Fruit fly (Drosophila melanogaster) whole organism, embryonic: ENCODE measurements around the gene Egfrap.

Experiments used
- Antp ChIP-seq: fragments of 200-800 bp; sonication (Bioruptor generic); optimal IDR thresholded peaks from 3 replicates; lab custom pipeline; 2016; ENCODE audit warnings: missing biosample characterization, missing genetic modification characterization
- Asciz ChIP-seq: fragments of 200-800 bp; sonication (Bioruptor generic); optimal IDR thresholded peaks from 2 replicates; lab custom pipeline; 2017; ENCODE audit warnings: missing biosample characterization, mild to moderate bottlenecking, missing genetic modification characterization, missing genetic modification reagents
- Bgb ChIP-seq: fragments of 200-800 bp; sonication (Bioruptor generic); IDR thresholded peaks from 2 replicates; pipeline ENCODE4 v1.3.6; 2022; ENCODE audit warnings: missing biosample characterization, missing genetic modification characterization; ENCODE audit not compliant: partially characterized antibody
- CG10565 ChIP-seq: fragments of 200-800 bp; sonication (Bioruptor generic); optimal IDR thresholded peaks from 3 replicates; lab custom pipeline; 2016; ENCODE audit warnings: missing biosample characterization, mild to moderate bottlenecking, missing genetic modification characterization
- CG11398 ChIP-seq: fragments of 200-800 bp; sonication (Bioruptor generic); optimal IDR thresholded peaks from 2 replicates; lab custom pipeline; 2016; ENCODE audit warnings: missing biosample characterization, missing genetic modification characterization
- CG12155 ChIP-seq: fragments of 200-800 bp; sonication (Bioruptor generic); optimal IDR thresholded peaks from 3 replicates; lab custom pipeline; 2016; ENCODE audit warnings: missing biosample characterization, missing genetic modification characterization
- CG13424 ChIP-seq: fragments of 200-800 bp; sonication (Bioruptor generic); optimal IDR thresholded peaks from 2 replicates; lab custom pipeline; 2019; ENCODE audit warnings: missing biosample characterization, mild to moderate bottlenecking, missing genetic modification characterization, moderate library complexity
- CG17912 ChIP-seq: fragments of 200-800 bp; sonication (Bioruptor generic); optimal IDR thresholded peaks from 2 replicates; lab custom pipeline; 2018; ENCODE audit warnings: missing biosample characterization, mild to moderate bottlenecking, missing genetic modification characterization
- CG2116 ChIP-seq: fragments of 200-800 bp; sonication (Bioruptor generic); optimal IDR thresholded peaks from 3 replicates; lab custom pipeline; 2018; ENCODE audit warnings: missing biosample characterization, mild to moderate bottlenecking, missing genetic modification characterization
- CG32772 ChIP-seq: fragments of 200-800 bp; sonication (Bioruptor generic); IDR thresholded peaks from 2 replicates; pipeline ENCODE4 v1.3.6; 2022; ENCODE audit warnings: missing biosample characterization, missing genetic modification characterization
- CG3281 ChIP-seq: fragments of 200-800 bp; sonication (Bioruptor generic); optimal IDR thresholded peaks from 3 replicates; lab custom pipeline; 2017; ENCODE audit warnings: missing biosample characterization, mild to moderate bottlenecking, missing genetic modification characterization
- CG33213 ChIP-seq: fragments of 200-800 bp; sonication (Bioruptor generic); optimal IDR thresholded peaks from 3 replicates; lab custom pipeline; 2016; ENCODE audit warnings: missing biosample characterization, missing genetic modification characterization
- CG33557 ChIP-seq: fragments of 200-800 bp; sonication (Bioruptor generic); optimal IDR thresholded peaks from 2 replicates; lab custom pipeline; 2019; ENCODE audit warnings: missing biosample characterization, mild to moderate bottlenecking, missing genetic modification characterization, moderate library complexity
- CG4404 ChIP-seq: fragments of 200-800 bp; sonication (Bioruptor generic); IDR thresholded peaks from 2 replicates; pipeline ENCODE4 v1.3.6; 2022; ENCODE audit warnings: missing biosample characterization, missing genetic modification characterization
- CG4730 ChIP-seq: fragments of 200-800 bp; sonication (Bioruptor generic); IDR thresholded peaks from 2 replicates; pipeline ENCODE4 v1.3.6; 2022; ENCODE audit warnings: missing biosample characterization, missing genetic modification characterization
- CG4820 ChIP-seq: fragments of 200-800 bp; sonication (Bioruptor generic); optimal IDR thresholded peaks from 3 replicates; lab custom pipeline; 2016; ENCODE audit warnings: missing biosample characterization, missing genetic modification characterization
- CG7745 ChIP-seq: fragments of 200-800 bp; sonication (Bioruptor generic); optimal IDR thresholded peaks from 2 replicates; lab custom pipeline; 2018; ENCODE audit warnings: missing biosample characterization, mild to moderate bottlenecking, missing genetic modification characterization, moderate library complexity
- CG9797 ChIP-seq: fragments of 200-800 bp; sonication (Bioruptor generic); optimal IDR thresholded peaks from 3 replicates; lab custom pipeline; 2018; ENCODE audit warnings: missing biosample characterization, mild to moderate bottlenecking, missing genetic modification characterization
- D19A ChIP-seq: fragments of 200-800 bp; optimal IDR thresholded peaks from 3 replicates; lab custom pipeline; 2019; ENCODE audit warnings: missing biosample characterization, mild to moderate bottlenecking, missing genetic modification characterization, moderate library complexity
- Dad ChIP-seq: fragments of 200-800 bp; sonication (Bioruptor generic); optimal IDR thresholded peaks from 3 replicates; lab custom pipeline; 2016; ENCODE audit warnings: missing biosample characterization, missing genetic modification characterization
- Deaf1 ChIP-seq: fragments of 200-800 bp; optimal IDR thresholded peaks from 3 replicates; lab custom pipeline; 2019; ENCODE audit warnings: missing biosample characterization, mild to moderate bottlenecking, missing genetic modification characterization, moderate library complexity
- Doc2 ChIP-seq: fragments of 200-800 bp; sonication (Bioruptor generic); IDR thresholded peaks from 2 replicates; pipeline ENCODE4 v1.3.6; 2022; ENCODE audit warnings: missing biosample characterization, missing genetic modification characterization
- HLH3B ChIP-seq: fragments of 200-800 bp; sonication (Bioruptor generic); IDR thresholded peaks from 2 replicates; pipeline ENCODE4 v1.3.6; 2022; ENCODE audit warnings: missing biosample characterization, missing genetic modification characterization
- HLH4C ChIP-seq: fragments of 200-800 bp; sonication (Bioruptor generic); IDR thresholded peaks from 3 replicates; pipeline ENCODE4 v1.3.6; 2022; ENCODE audit warnings: missing biosample characterization, missing genetic modification characterization; ENCODE audit not compliant: partially characterized antibody
- HLHmδ ChIP-seq: fragments of 200-800 bp; sonication (Bioruptor generic); optimal IDR thresholded peaks from 2 replicates; lab custom pipeline; 2018; ENCODE audit warnings: missing biosample characterization, mild to moderate bottlenecking, missing genetic modification characterization, moderate library complexity
- Hand ChIP-seq: fragments of 200-800 bp; sonication (Bioruptor generic); optimal IDR thresholded peaks from 2 replicates; lab custom pipeline; 2017; ENCODE audit warnings: mild to moderate bottlenecking, missing biosample characterization, missing genetic modification reagents, missing genetic modification characterization
- Nf-YB ChIP-seq: fragments of 200-800 bp; sonication (Bioruptor generic); optimal IDR thresholded peaks from 3 replicates; lab custom pipeline; 2019; ENCODE audit warnings: missing biosample characterization, mild to moderate bottlenecking, missing genetic modification characterization, moderate library complexity
- Poxn ChIP-seq: fragments of 200-800 bp; sonication (Bioruptor generic); IDR thresholded peaks from 2 replicates; pipeline ENCODE4 v1.3.6; 2022; ENCODE audit warnings: missing biosample characterization, missing genetic modification characterization
- ap ChIP-seq: fragments of 200-800 bp; sonication (Bioruptor generic); IDR thresholded peaks from 2 replicates; pipeline ENCODE4 v1.3.6; 2022; ENCODE audit warnings: missing biosample characterization, missing genetic modification characterization
- cato ChIP-seq: fragments of 200-800 bp; sonication (Bioruptor generic); optimal IDR thresholded peaks from 2 replicates; lab custom pipeline; 2016; ENCODE audit warnings: missing biosample characterization, missing genetic modification characterization, borderline replicate concordance
- corto ChIP-seq: fragments of 200-800 bp; sonication (Bioruptor generic); optimal IDR thresholded peaks from 2 replicates; lab custom pipeline; 2016; ENCODE audit warnings: missing biosample characterization, mild to moderate bottlenecking, missing genetic modification characterization, moderate library complexity
- danr ChIP-seq: fragments of 200-800 bp; sonication (Bioruptor generic); IDR thresholded peaks from 2 replicates; pipeline ENCODE4 v1.3.6; 2022; ENCODE audit warnings: missing biosample characterization, missing genetic modification characterization
- ftz-f1 ChIP-seq: fragments of 200-800 bp; sonication (Bioruptor generic); optimal IDR thresholded peaks from 2 replicates; lab custom pipeline; 2016; ENCODE audit warnings: missing biosample characterization, missing genetic modification characterization
- fu2 ChIP-seq: fragments of 200-800 bp; sonication (Bioruptor generic); optimal IDR thresholded peaks from 2 replicates; lab custom pipeline; 2016; ENCODE audit warnings: missing biosample characterization, missing genetic modification characterization
- grau ChIP-seq: fragments of 200-800 bp; optimal IDR thresholded peaks from 3 replicates; lab custom pipeline; 2019; ENCODE audit warnings: missing biosample characterization, mild to moderate bottlenecking, missing genetic modification characterization, moderate library complexity
- hb ChIP-seq: fragments of 200-800 bp; sonication (Bioruptor generic); IDR thresholded peaks from 3 replicates; pipeline ENCODE4 v1.3.6; 2022; ENCODE audit warnings: missing biosample characterization, missing genetic modification characterization; ENCODE audit not compliant: partially characterized antibody
- her ChIP-seq: fragments of 200-800 bp; sonication (Bioruptor generic); optimal IDR thresholded peaks from 2 replicates; lab custom pipeline; 2016; ENCODE audit warnings: missing biosample characterization, missing genetic modification characterization
- inv ChIP-seq: fragments of 200-800 bp; sonication (Bioruptor generic); IDR thresholded peaks from 2 replicates; pipeline ENCODE4 v1.3.6; 2022; ENCODE audit warnings: missing biosample characterization, missing genetic modification characterization; ENCODE audit not compliant: partially characterized antibody
- kah ChIP-seq: fragments of 200-800 bp; sonication (Bioruptor generic); optimal IDR thresholded peaks from 2 replicates; lab custom pipeline; 2018; ENCODE audit warnings: missing biosample characterization, mild to moderate bottlenecking, missing genetic modification characterization
- otp ChIP-seq: fragments of 200-800 bp; sonication (Bioruptor generic); IDR thresholded peaks from 3 replicates; pipeline ENCODE4, ENCODE4 v1.3.6; 2022; ENCODE audit warnings: missing biosample characterization, missing genetic modification characterization
- pb ChIP-seq: fragments of 200-800 bp; sonication (Bioruptor generic); optimal IDR thresholded peaks from 3 replicates; lab custom pipeline; 2016; ENCODE audit warnings: missing biosample characterization, missing genetic modification characterization
- pfk ChIP-seq: fragments of 200-800 bp; sonication (Bioruptor generic); optimal IDR thresholded peaks from 2 replicates; lab custom pipeline; 2018; ENCODE audit warnings: missing biosample characterization, mild to moderate bottlenecking, missing genetic modification characterization, moderate library complexity
- rib ChIP-seq: fragments of 200-800 bp; sonication (Bioruptor generic); IDR thresholded peaks from 2 replicates; pipeline ENCODE4 v1.3.6; 2022; ENCODE audit warnings: missing biosample characterization, missing genetic modification characterization
- sisA ChIP-seq: fragments of 200-800 bp; sonication (Bioruptor generic); IDR thresholded peaks from 2 replicates; pipeline ENCODE4 v1.3.6; 2022; ENCODE audit warnings: missing biosample characterization, missing genetic modification characterization
- slbo ChIP-seq: fragments of 200-800 bp; sonication (Bioruptor generic); IDR thresholded peaks from 2 replicates; pipeline ENCODE4 v1.3.6; 2022; ENCODE audit warnings: missing biosample characterization, missing genetic modification characterization
- ssp ChIP-seq: fragments of 200-800 bp; sonication (Bioruptor generic); IDR thresholded peaks from 2 replicates; pipeline ENCODE4 v1.3.6; 2022; ENCODE audit warnings: missing biosample characterization, missing genetic modification characterization
- sug ChIP-seq: fragments of 200-800 bp; optimal IDR thresholded peaks from 2 replicates; lab custom pipeline; 2019; ENCODE audit warnings: missing biosample characterization, mild to moderate bottlenecking, missing genetic modification characterization, moderate library complexity
- tap ChIP-seq: fragments of 200-800 bp; optimal IDR thresholded peaks from 3 replicates; lab custom pipeline; 2019; ENCODE audit warnings: missing biosample characterization, mild to moderate bottlenecking, missing genetic modification characterization, moderate library complexity
- tgo ChIP-seq: fragments of 200-800 bp; sonication (Bioruptor generic); IDR thresholded peaks from 3 replicates; pipeline ENCODE4 v1.3.6; 2022; ENCODE audit warnings: missing biosample characterization, missing genetic modification characterization
- twi ChIP-seq: fragments of 200-800 bp; optimal IDR thresholded peaks from 2 replicates; lab custom pipeline; 2019; ENCODE audit warnings: missing biosample characterization, mild to moderate bottlenecking, missing genetic modification characterization, moderate library complexity
- zf30C ChIP-seq: fragments of 200-800 bp; sonication (Bioruptor generic); optimal IDR thresholded peaks from 3 replicates; lab custom pipeline; 2018; ENCODE audit warnings: missing biosample characterization, mild to moderate bottlenecking, missing genetic modification characterization

Egfrap gene

DNA sequence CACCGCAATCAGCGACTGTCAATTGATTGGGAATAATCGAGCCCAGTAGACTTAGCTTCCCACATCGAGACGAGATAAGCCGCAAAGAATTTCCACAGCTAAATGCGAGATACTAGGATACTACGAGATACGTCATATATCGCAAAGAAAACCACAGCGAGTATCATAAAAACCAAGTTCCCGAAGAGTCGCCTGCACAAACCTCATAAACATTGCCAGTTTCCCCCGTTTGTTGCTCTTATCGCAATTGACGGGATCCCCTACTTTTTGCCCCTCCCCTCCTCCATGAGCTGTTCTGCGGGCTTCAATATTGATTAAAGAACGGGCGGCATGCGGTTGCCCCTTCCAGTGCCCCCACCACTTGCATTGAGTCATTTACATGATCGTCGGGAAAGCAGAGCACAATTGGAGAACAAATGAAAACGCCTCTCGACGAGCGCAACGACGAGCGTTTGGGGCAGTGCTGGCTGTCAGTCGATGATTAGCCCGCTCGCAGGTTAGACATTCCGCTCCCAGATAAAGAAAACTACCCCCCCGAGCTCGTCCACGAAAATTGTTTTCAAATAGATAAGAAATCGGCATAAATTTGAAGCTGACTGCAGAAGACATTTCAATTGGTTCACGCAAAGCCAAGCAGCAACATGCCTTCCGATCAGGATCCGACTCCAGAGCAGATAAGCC, 28.3 kb downstream of the Egfrap start, which contains the start of gene CG32407 (continued):
- TF ChIP-seq tap = no peak
- TF ChIP-seq twi = no peak
- no peak for TF ChIP-seq Bgb
- no peak for TF ChIP-seq tgo
- TF ChIP-seq grau (tag; lab: Kevin White, UChicago) = no peak
- TF ChIP-seq CG9797 (GFP tag; lab: Kevin White, UChicago) = no peak
- TF ChIP-seq ap (GFP tag; lab: Robert Waterston, UW) = no peak
- TF ChIP-seq pb (GFP tag; lab: Kevin White, UChicago) = no peak
- TF ChIP-seq Nf-YB (GFP tag; lab: Kevin White, UChicago) = no peak
- TF ChIP-seq cato (GFP tag; lab: Kevin White, UChicago) = no peak
- no peak for TF ChIP-seq CG33557
- TF ChIP-seq slbo (GFP tag; lab: Robert Waterston, UW) = no peak
- TF ChIP-seq Doc2 = no peak
- no peak for TF ChIP-seq CG2116 (GFP tag; lab: Kevin White, UChicago)
- no peak for TF ChIP-seq kah (GFP tag; lab: Kevin White, UChicago)
- TF ChIP-seq pfk (GFP tag; lab: Kevin White, UChicago) = no peak
- TF ChIP-seq CG4730 = no peak
- no peak for TF ChIP-seq CG12155 (GFP tag; lab: Kevin White, UChicago)
- no peak for TF ChIP-seq Dad
- no peak for TF ChIP-seq fu2 (GFP tag; lab: Kevin White, UChicago)
- TF ChIP-seq sug (tag; lab: Kevin White, UChicago) = peak; percentile 97
- TF ChIP-seq ftz-f1 (GFP tag; lab: Kevin White, UChicago) = no peak
- no peak for TF ChIP-seq ssp
- TF ChIP-seq CG17912 = no peak
- TF ChIP-seq Antp (GFP tag; lab: Kevin White, UChicago) = no peak
- peak; percentile 40; the same call in 1 of the 3 replicates for TF ChIP-seq otp
- TF ChIP-seq corto (GFP tag; lab: Kevin White, UChicago) = no peak
- no peak for TF ChIP-seq Hand (GFP tag; lab: Kevin White, UChicago)
- no peak for TF ChIP-seq inv
- TF ChIP-seq sisA = no peak
- TF ChIP-seq Deaf1 (tag; lab: Kevin White, UChicago) = peak; percentile 40
- no peak for TF ChIP-seq Poxn (GFP tag; lab: Robert Waterston, UW)
- no peak for TF ChIP-seq rib
- no peak for TF ChIP-seq CG33213 (GFP tag; lab: Kevin White, UChicago)
- TF ChIP-seq HLHmδ = no peak
- no peak for TF ChIP-seq her (GFP tag; lab: Kevin White, UChicago)
- no peak for TF ChIP-seq CG7745 (tag; lab: Kevin White, UChicago)
- no peak for TF ChIP-seq HLH3B
- TF ChIP-seq CG10565 (GFP tag; lab: Kevin White, UChicago) = no peak
- no peak for TF ChIP-seq zf30C (GFP tag; lab: Kevin White, UChicago)
- TF ChIP-seq CG32772 (GFP tag; lab: Robert Waterston, UW) = no peak
- no peak for TF ChIP-seq D19A (tag; lab: Kevin White, UChicago)
- TF ChIP-seq hb = no peak
- TF ChIP-seq CG4404 = no peak
- peak; percentile 42 for TF ChIP-seq CG4820 (GFP tag; lab: Kevin White, UChicago)
- TF ChIP-seq CG11398 (GFP tag; lab: Kevin White, UChicago) = no peak
- no peak for TF ChIP-seq Asciz (GFP tag; lab: Kevin White, UChicago)
- no peak for TF ChIP-seq CG13424 (tag; lab: Kevin White, UChicago)
- no peak for TF ChIP-seq danr (GFP tag; lab: Robert Waterston, UW)
- TF ChIP-seq HLH4C (GFP tag; lab: Robert Waterston, UW) = no peak
- no peak for TF ChIP-seq CG3281 (GFP tag; lab: Kevin White, UChicago)
